Fruit fly (Drosophila melanogaster) whole organism, embryonic: ENCODE data around the gene CG13810.

Source experiments
- ATbp ChIP-seq: fragments of 200-800 bp; sonication (Bioruptor generic); optimal IDR thresholded peaks from 2 replicates; lab custom pipeline; 2017; ENCODE audit warnings: missing biosample characterization, mild to moderate bottlenecking, missing genetic modification characterization, missing genetic modification reagents
- B-H2 ChIP-seq: fragments of 200-800 bp; sonication (Bioruptor generic); optimal IDR thresholded peaks from 2 replicates; lab custom pipeline; 2018; ENCODE audit warnings: missing biosample characterization, mild to moderate bottlenecking, missing genetic modification characterization
- Blimp-1 ChIP-seq: fragments of 200-800 bp; sonication (Bioruptor generic); optimal IDR thresholded peaks from 3 replicates; lab custom pipeline; 2018; ENCODE audit warnings: missing biosample characterization, missing genetic modification characterization, mild to moderate bottlenecking, moderate library complexity, missing genetic modification reagents
- CG11504 ChIP-seq: fragments of 200-800 bp; sonication (Bioruptor generic); optimal IDR thresholded peaks from 3 replicates; lab custom pipeline; 2019; ENCODE audit warnings: missing biosample characterization, mild to moderate bottlenecking, missing genetic modification characterization, moderate library complexity
- CG13287 ChIP-seq: fragments of 200-800 bp; sonication (Bioruptor generic); IDR thresholded peaks from 2 replicates; pipeline ENCODE4 v1.3.6; 2022; ENCODE audit warnings: missing biosample characterization, missing genetic modification characterization; ENCODE audit not compliant: partially characterized antibody
- CG14441 ChIP-seq: fragments of 200-800 bp; sonication (Bioruptor generic); IDR thresholded peaks from 2 replicates; pipeline ENCODE4 v1.3.6; 2022; ENCODE audit warnings: missing biosample characterization, missing genetic modification characterization
- CG14860 ChIP-seq: fragments of 200-800 bp; sonication (Bioruptor generic); IDR thresholded peaks from 3 replicates; pipeline ENCODE4 v1.3.6; 2022; ENCODE audit warnings: missing biosample characterization, missing genetic modification characterization; ENCODE audit not compliant: partially characterized antibody
- CG15073 ChIP-seq: fragments of 200-800 bp; sonication (Bioruptor generic); optimal IDR thresholded peaks from 2 replicates; lab custom pipeline; 2016; ENCODE audit warnings: missing biosample characterization, missing genetic modification characterization
- CG1529 ChIP-seq: fragments of 200-800 bp; sonication (Bioruptor generic); optimal IDR thresholded peaks from 3 replicates; lab custom pipeline; 2018; ENCODE audit warnings: missing biosample characterization, missing genetic modification characterization
- CG17186 ChIP-seq: fragments of 200-800 bp; sonication (Bioruptor generic); optimal IDR thresholded peaks from 3 replicates; lab custom pipeline; 2017; ENCODE audit warnings: missing biosample characterization, missing genetic modification reagents, missing genetic modification characterization
- CG17802 ChIP-seq: fragments of 200-800 bp; sonication (Bioruptor generic); optimal IDR thresholded peaks from 2 replicates; lab custom pipeline; 2018; ENCODE audit warnings: missing biosample characterization, mild to moderate bottlenecking, missing genetic modification characterization, moderate library complexity
- CG2678 ChIP-seq: fragments of 200-800 bp; sonication (Bioruptor generic); optimal IDR thresholded peaks from 3 replicates; lab custom pipeline; 2019; ENCODE audit warnings: missing biosample characterization, mild to moderate bottlenecking, missing genetic modification characterization, moderate library complexity
- CG31441 ChIP-seq: fragments of 200-800 bp; sonication (Bioruptor generic); IDR thresholded peaks from 2 replicates; pipeline ENCODE4 v1.3.6; 2022; ENCODE audit warnings: missing biosample characterization, missing genetic modification characterization
- CG34376 ChIP-seq: fragments of 200-800 bp; sonication (Bioruptor generic); optimal IDR thresholded peaks from 2 replicates; lab custom pipeline; 2018; ENCODE audit warnings: missing biosample characterization, mild to moderate bottlenecking, missing genetic modification characterization
- CG4617 ChIP-seq: fragments of 200-800 bp; sonication (Bioruptor generic); optimal IDR thresholded peaks from 3 replicates; lab custom pipeline; 2016; ENCODE audit warnings: missing biosample characterization, missing genetic modification characterization, borderline replicate concordance
- CG4707 ChIP-seq: fragments of 200-800 bp; sonication (Bioruptor generic); optimal IDR thresholded peaks from 2 replicates; lab custom pipeline; 2018; ENCODE audit warnings: missing biosample characterization, mild to moderate bottlenecking, missing genetic modification characterization, moderate library complexity
- CG5953 ChIP-seq: fragments of 200-800 bp; sonication (Bioruptor generic); IDR thresholded peaks from 2 replicates; pipeline ENCODE4 v1.3.6; 2022; ENCODE audit warnings: missing biosample characterization, missing genetic modification characterization
- CG6689 ChIP-seq: fragments of 200-800 bp; sonication (Bioruptor generic); IDR thresholded peaks from 2 replicates; pipeline ENCODE4 v1.3.6; 2022; ENCODE audit warnings: missing biosample characterization, missing genetic modification characterization
- CG7745 ChIP-seq: fragments of 200-800 bp; sonication (Bioruptor generic); optimal IDR thresholded peaks from 2 replicates; lab custom pipeline; 2018; ENCODE audit warnings: missing biosample characterization, mild to moderate bottlenecking, missing genetic modification characterization, moderate library complexity
- CG8281 ChIP-seq: fragments of 200-800 bp; sonication (Bioruptor generic); optimal IDR thresholded peaks from 2 replicates; lab custom pipeline; 2018; ENCODE audit warnings: missing biosample characterization, mild to moderate bottlenecking, missing genetic modification characterization, moderate library complexity
- Dbx ChIP-seq: fragments of 200-800 bp; sonication (Bioruptor generic); IDR thresholded peaks from 3 replicates; pipeline ENCODE4 v1.3.6; 2022; ENCODE audit warnings: missing biosample characterization, missing genetic modification characterization
- Ets65A ChIP-seq: fragments of 200-800 bp; sonication (Bioruptor generic); peaks from one replicate; lab custom pipeline; 2016; ENCODE audit warnings: missing biosample characterization, missing genetic modification characterization
- H15 ChIP-seq: fragments of 200-800 bp; sonication (Bioruptor generic); IDR thresholded peaks from 3 replicates; pipeline ENCODE4 v1.3.6; 2022; ENCODE audit warnings: missing biosample characterization, missing genetic modification characterization
- HLH3B ChIP-seq: fragments of 200-800 bp; sonication (Bioruptor generic); IDR thresholded peaks from 2 replicates; pipeline ENCODE4 v1.3.6; 2022; ENCODE audit warnings: missing biosample characterization, missing genetic modification characterization
- HLH54F ChIP-seq: fragments of 200-800 bp; sonication (Bioruptor generic); optimal IDR thresholded peaks from 3 replicates; lab custom pipeline; 2016; ENCODE audit warnings: missing biosample characterization, missing genetic modification characterization
- HmgZ ChIP-seq: fragments of 200-800 bp; sonication (Bioruptor generic); optimal IDR thresholded peaks from 2 replicates; lab custom pipeline; 2018; ENCODE audit warnings: missing biosample characterization, mild to moderate bottlenecking, missing genetic modification characterization
- Med ChIP-seq: fragments of 200-800 bp; sonication (Bioruptor generic); peaks from one replicate; lab custom pipeline; 2016; ENCODE audit warnings: missing biosample characterization, missing genetic modification characterization, mild to moderate bottlenecking, inconsistent platforms, moderate library complexity
- Ptx1 ChIP-seq: fragments of 200-800 bp; sonication (Bioruptor generic); IDR thresholded peaks from 2 replicates; pipeline ENCODE4 v1.3.6; 2022; ENCODE audit warnings: missing biosample characterization, missing genetic modification characterization
- Stat92E ChIP-seq, 3 experiments: fragments of >200 bp in 2 of 3; fragments of 200-800 bp in 1 of 3; sonication (Bioruptor generic) in 1 of 3; optimal IDR thresholded peaks; 2 replicates each; lab custom pipeline; 2017 to 2019; ENCODE audit warnings: missing biosample characterization in 3 of 3, missing genetic modification characterization in 3 of 3, mild to moderate bottlenecking in 1 of 3, moderate library complexity in 1 of 3
- aop ChIP-seq: fragments of 200-800 bp; sonication (Bioruptor generic); IDR thresholded peaks from 2 replicates; pipeline ENCODE4 v1.3.6; 2022; ENCODE audit warnings: missing biosample characterization, missing genetic modification characterization
- bbx ChIP-seq: fragments of 200-800 bp; sonication (Bioruptor generic); IDR thresholded peaks from 2 replicates; pipeline ENCODE4 v1.3.6; 2022; ENCODE audit warnings: missing biosample characterization, missing genetic modification characterization; ENCODE audit not compliant: partially characterized antibody
- cato ChIP-seq: fragments of 200-800 bp; sonication (Bioruptor generic); optimal IDR thresholded peaks from 2 replicates; lab custom pipeline; 2016; ENCODE audit warnings: missing biosample characterization, missing genetic modification characterization, borderline replicate concordance
- da ChIP-seq: fragments of 200-800 bp; sonication (Bioruptor generic); optimal IDR thresholded peaks from 2 replicates; lab custom pipeline; 2016; ENCODE audit warnings: missing biosample characterization, missing genetic modification characterization
- dmrt11E ChIP-seq: fragments of 200-800 bp; sonication (Bioruptor generic); optimal IDR thresholded peaks from 3 replicates; lab custom pipeline; 2018; ENCODE audit warnings: missing biosample characterization, mild to moderate bottlenecking, missing genetic modification characterization, moderate library complexity
- dpn ChIP-seq, 2 experiments: fragments of 200-800 bp; sonication (Bioruptor generic); optimal IDR thresholded peaks; 3 replicates each; lab custom pipeline; 2016; ENCODE audit warnings: missing biosample characterization in 2 of 2, missing genetic modification characterization in 2 of 2
- emc ChIP-seq: fragments of 200-800 bp; sonication (Bioruptor generic); optimal IDR thresholded peaks from 2 replicates; lab custom pipeline; 2016; ENCODE audit warnings: missing biosample characterization, missing genetic modification characterization
- fd64A ChIP-seq: fragments of 200-800 bp; sonication (Bioruptor generic); optimal IDR thresholded peaks from 3 replicates; lab custom pipeline; 2018; ENCODE audit warnings: missing biosample characterization, mild to moderate bottlenecking, missing genetic modification characterization
- gem ChIP-seq: fragments of 200-800 bp; sonication (Bioruptor generic); optimal IDR thresholded peaks from 2 replicates; lab custom pipeline; 2019; ENCODE audit warnings: missing biosample characterization, mild to moderate bottlenecking, missing genetic modification characterization, moderate library complexity
- gsb-n ChIP-seq: fragments of 200-800 bp; sonication (Bioruptor generic); optimal IDR thresholded peaks from 3 replicates; lab custom pipeline; 2018; ENCODE audit warnings: missing biosample characterization, mild to moderate bottlenecking, missing genetic modification characterization
- hb ChIP-seq: fragments of 200-800 bp; sonication (Bioruptor generic); IDR thresholded peaks from 3 replicates; pipeline ENCODE4 v1.3.6; 2022; ENCODE audit warnings: missing biosample characterization, missing genetic modification characterization; ENCODE audit not compliant: partially characterized antibody
- phol ChIP-seq: fragments of 200-800 bp; sonication (Bioruptor generic); optimal IDR thresholded peaks from 3 replicates; lab custom pipeline; 2018; ENCODE audit warnings: missing biosample characterization, mild to moderate bottlenecking, missing genetic modification characterization, moderate library complexity
- ro ChIP-seq: fragments of 200-800 bp; sonication (Bioruptor generic); IDR thresholded peaks from 2 replicates; pipeline ENCODE4 v1.3.6; 2022; ENCODE audit warnings: missing biosample characterization, missing genetic modification characterization
- row ChIP-seq: fragments of 200-800 bp; sonication (Bioruptor generic); IDR thresholded peaks from 3 replicates; pipeline ENCODE4 v1.3.6; 2022; ENCODE audit warnings: missing biosample characterization, missing genetic modification characterization
- run ChIP-seq: fragments of 200-800 bp; sonication (Bioruptor generic); optimal IDR thresholded peaks from 3 replicates; lab custom pipeline; 2018; ENCODE audit warnings: missing biosample characterization, mild to moderate bottlenecking, missing genetic modification characterization
- schlank ChIP-seq: fragments of 200-800 bp; sonication (Bioruptor generic); optimal IDR thresholded peaks from 2 replicates; lab custom pipeline; 2018; ENCODE audit warnings: missing biosample characterization, mild to moderate bottlenecking, missing genetic modification characterization
- scrt ChIP-seq: fragments of 200-800 bp; sonication (Bioruptor generic); optimal IDR thresholded peaks from 2 replicates; lab custom pipeline; 2018; ENCODE audit warnings: missing biosample characterization, mild to moderate bottlenecking, missing genetic modification characterization, moderate library complexity
- sisA ChIP-seq: fragments of 200-800 bp; sonication (Bioruptor generic); IDR thresholded peaks from 2 replicates; pipeline ENCODE4 v1.3.6; 2022; ENCODE audit warnings: missing biosample characterization, missing genetic modification characterization
- tap ChIP-seq: fragments of 200-800 bp; optimal IDR thresholded peaks from 3 replicates; lab custom pipeline; 2019; ENCODE audit warnings: missing biosample characterization, mild to moderate bottlenecking, missing genetic modification characterization, moderate library complexity
- toy ChIP-seq: fragments of 200-800 bp; sonication (Bioruptor generic); IDR thresholded peaks from 2 replicates; pipeline ENCODE4 v1.3.6; 2022; ENCODE audit warnings: missing biosample characterization, missing genetic modification characterization

CG13810 gene

DNA sequence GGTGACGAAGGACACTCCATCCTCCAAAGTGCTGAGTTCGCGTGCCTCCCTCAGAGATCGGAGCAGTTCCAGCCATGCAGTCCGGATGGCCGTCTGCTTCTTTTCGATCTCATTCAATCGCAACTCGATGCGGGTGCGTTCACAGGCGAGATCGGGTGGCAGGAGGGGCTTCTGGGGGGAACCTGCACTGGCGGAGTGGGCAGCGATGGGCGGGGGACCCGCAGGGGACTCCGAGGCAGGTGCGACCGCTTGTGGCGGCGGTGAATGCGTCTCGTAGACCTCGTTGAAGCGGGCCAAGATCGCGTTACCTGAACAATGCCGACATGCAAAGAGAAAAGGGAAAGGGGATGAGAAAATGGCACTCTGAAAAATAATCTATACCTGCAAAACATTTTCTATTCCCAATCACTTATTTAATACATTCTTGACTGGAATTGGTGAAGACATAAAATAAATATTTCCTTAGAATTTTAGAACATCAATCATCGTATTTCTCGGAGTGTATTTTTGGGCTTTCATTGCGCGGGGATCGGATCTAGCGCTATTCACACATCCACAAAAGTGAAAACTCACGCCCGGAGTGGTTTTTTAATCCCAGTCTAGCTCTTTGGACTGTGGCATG lies 26.9 kb upstream of the CG13810 start (continued):
- TF ChIP-seq HLH3B (GFP tag; lab: Robert Waterston, UW) (peak; percentile 62), CG11504 (tag; lab: Kevin White, UChicago) (peak; percentile 69), scrt (GFP tag; lab: Kevin White, UChicago) (no peak), row (GFP tag; lab: Robert Waterston, UW) (peak; percentile 61; the same call in 2 of the 3 replicates), gsb-n (tag; lab: Kevin White, UChicago) (peak; percentile 69), cato (GFP tag; lab: Kevin White, UChicago) (no peak), CG6689 (GFP tag; lab: Robert Waterston, UW) (peak; percentile 10; the same call in 1 of the 2 replicates), HmgZ (no peak), CG4617 (no peak), gem (peak; percentile 70), CG4707 (no peak), CG1529 (GFP tag; lab: Kevin White, UChicago) (peak; percentile 45), run (tag; lab: Kevin White, UChicago) (no peak), aop (no peak), emc (GFP tag; lab: Kevin White, UChicago) (no peak), HLH54F (GFP tag; lab: Kevin White, UChicago) (no peak), Dbx (no peak), Med (peak; percentile 79), CG17186 (GFP tag; lab: Kevin White, UChicago) (peak; percentile 14), bbx (GFP tag; lab: Robert Waterston, UW) (no peak), CG14441 (no peak), CG17802 (peak; percentile 31), fd64A (GFP tag; lab: Kevin White, UChicago) (no peak), ro (GFP tag; lab: Robert Waterston, UW) (no peak), H15 (GFP tag; lab: Robert Waterston, UW) (peak; percentile 61; the same call in 2 of the 3 replicates), CG7745 (no peak), dpn (GFP tag; optimal IDR thresholded peaks at IDR 0.05; lab: Kevin White, UChicago) (peak in 1 of 2 experiments; percentile 59), Blimp-1 (peak; percentile 96), dmrt11E (tag; lab: Kevin White, UChicago) (peak; percentile 69), toy (GFP tag; lab: Robert Waterston, UW) (no peak), CG2678 (tag; lab: Kevin White, UChicago) (peak; percentile 69), CG15073 (GFP tag; lab: Kevin White, UChicago) (no peak), CG31441 (GFP tag; lab: Robert Waterston, UW) (peak; percentile 76), sisA (GFP tag; lab: Robert Waterston, UW) (peak; percentile 62), Ets65A (GFP tag; lab: Kevin White, UChicago) (peak; percentile 89), CG5953 (GFP tag; lab: Robert Waterston, UW) (0 out of 2 replicates have a peak, but pooled peaks have one; percentile 19), tap (tag; lab: Kevin White, UChicago) (peak; percentile 34), Ptx1 (GFP tag; lab: Robert Waterston, UW) (peak; percentile 35; the same call in 1 of the 2 replicates), Stat92E (GFP tag; optimal IDR thresholded peaks at IDR 0.05; lab: Kevin White, UChicago) (peak in 1 of 3 experiments; percentile 70), da (no peak), ATbp (GFP tag; lab: Kevin White, UChicago) (peak; percentile 67), CG34376 (GFP tag; lab: Kevin White, UChicago) (no peak), hb (GFP tag; lab: Robert Waterston, UW) (no peak), B-H2 (GFP tag; lab: Kevin White, UChicago) (no peak), CG14860 (no peak), phol (peak; percentile 69), CG8281 (tag; lab: Kevin White, UChicago) (no peak), schlank (tag; lab: Kevin White, UChicago) (no peak), CG13287 (GFP tag; lab: Robert Waterston, UW) (no peak)
